Worm (Caenorhabditis elegans) whole organism, mixed stage, embryonic: ENCODE data around the gene tag-294.

Source experiments
- bed-3 ChIP-seq: fragments of 200-800 bp; sonication (Bioruptor generic); optimal IDR thresholded peaks from 3 replicates; lab custom pipeline; 2018; ENCODE audit warnings: mild to moderate bottlenecking, missing genetic modification characterization, moderate library complexity, missing compliant biosample characterization
- blmp-1 ChIP-seq: fragments of 150-350 bp; optimal IDR thresholded peaks from 2 replicates; lab custom pipeline; 2014; ENCODE audit warnings: missing biosample characterization, missing genetic modification characterization
- ceh-39 ChIP-seq: fragments of 150-350 bp; optimal IDR thresholded peaks from 2 replicates; lab custom pipeline; 2014; ENCODE audit warnings: missing biosample characterization, missing genetic modification characterization
- ceh-43 ChIP-seq: fragments of 200-800 bp; sonication (Bioruptor generic); optimal IDR thresholded peaks from 2 replicates; lab custom pipeline; 2018; ENCODE audit warnings: mild to moderate bottlenecking, missing genetic modification characterization, moderate library complexity, missing compliant biosample characterization
- ceh-83 ChIP-seq: fragments of 200-800 bp; sonication (Bioruptor generic); optimal IDR thresholded peaks from 2 replicates; lab custom pipeline; 2018; ENCODE audit warnings: mild to moderate bottlenecking, missing genetic modification characterization, missing compliant biosample characterization
- ces-1 ChIP-seq: fragments of 150-350 bp; optimal IDR thresholded peaks from 2 replicates; lab custom pipeline; 2014; ENCODE audit warnings: missing biosample characterization, missing genetic modification reagents, missing genetic modification characterization
- cnd-1 ChIP-seq: fragments of 200-800 bp; sonication (Bioruptor generic); optimal IDR thresholded peaks from 2 replicates; lab custom pipeline; 2018; ENCODE audit warnings: mild to moderate bottlenecking, missing genetic modification characterization, missing compliant biosample characterization
- drap-1 ChIP-seq: fragments of 200-800 bp; sonication (Bioruptor generic); optimal IDR thresholded peaks from 3 replicates; lab custom pipeline; 2018; ENCODE audit warnings: mild to moderate bottlenecking, missing genetic modification characterization, missing compliant biosample characterization
- elt-1 ChIP-seq: sonication (generic microtip); optimal IDR thresholded peaks from 2 replicates; lab custom pipeline; 2017; ENCODE audit warnings: missing genetic modification characterization, mild to moderate bottlenecking, missing compliant biosample characterization, antibody characterized with exemption, moderate library complexity, borderline replicate concordance; ENCODE audit not compliant: insufficient read depth
- elt-3 ChIP-seq: fragments of 150-350 bp; optimal IDR thresholded peaks from 2 replicates; lab custom pipeline; 2014; ENCODE audit warnings: missing biosample characterization, missing genetic modification characterization
- flh-1 ChIP-seq: fragments of 200-800 bp; sonication (Bioruptor generic); optimal IDR thresholded peaks from 2 replicates; lab custom pipeline; 2018; ENCODE audit warnings: mild to moderate bottlenecking, missing genetic modification characterization, moderate library complexity, missing compliant biosample characterization
- ham-2 ChIP-seq: fragments of 200-800 bp; sonication (Bioruptor generic); optimal IDR thresholded peaks from 2 replicates; lab custom pipeline; 2018; ENCODE audit warnings: mild to moderate bottlenecking, missing genetic modification characterization, missing compliant biosample characterization
- hlh-1 ChIP-seq: fragments of 150-350 bp; optimal IDR thresholded peaks from 2 replicates; lab custom pipeline; 2014; ENCODE audit warnings: missing biosample characterization, missing genetic modification reagents, missing genetic modification characterization
- lin-13 ChIP-seq: fragments of 150-350 bp; optimal IDR thresholded peaks from 2 replicates; lab custom pipeline; 2014; ENCODE audit warnings: missing biosample characterization, missing genetic modification characterization
- lin-32 ChIP-seq: fragments of 200-800 bp; sonication (Bioruptor generic); optimal IDR thresholded peaks from 2 replicates; lab custom pipeline; 2018; ENCODE audit warnings: mild to moderate bottlenecking, missing genetic modification characterization, missing compliant biosample characterization
- lsy-2 ChIP-seq: fragments of 150-350 bp; optimal IDR thresholded peaks from 2 replicates; lab custom pipeline; 2014; ENCODE audit warnings: missing biosample characterization, missing genetic modification characterization
- mab-5 ChIP-seq: fragments of 150-350 bp; optimal IDR thresholded peaks from 2 replicates; lab custom pipeline; 2014; ENCODE audit warnings: missing biosample characterization, missing genetic modification characterization
- mep-1 ChIP-seq: fragments of 150-350 bp; optimal IDR thresholded peaks from 2 replicates; lab custom pipeline; 2017; ENCODE audit warnings: missing biosample characterization, missing genetic modification reagents, missing genetic modification characterization, inconsistent platforms
- mls-2 ChIP-seq: sonication (generic microtip); optimal IDR thresholded peaks from 2 replicates; lab custom pipeline; 2016; ENCODE audit warnings: mild to moderate bottlenecking, missing genetic modification characterization, moderate library complexity, missing compliant biosample characterization
- nhr-12 ChIP-seq: fragments of 150-350 bp; optimal IDR thresholded peaks from 2 replicates; lab custom pipeline; 2014; ENCODE audit warnings: missing biosample characterization, missing genetic modification characterization
- nhr-2 ChIP-seq: fragments of 150-350 bp; optimal IDR thresholded peaks from 2 replicates; lab custom pipeline; 2014; ENCODE audit warnings: missing biosample characterization, missing genetic modification characterization
- nhr-237 ChIP-seq: fragments of 150-350 bp; optimal IDR thresholded peaks from 2 replicates; lab custom pipeline; 2014; ENCODE audit warnings: missing biosample characterization, missing genetic modification characterization
- nhr-28 ChIP-seq: fragments of 150-350 bp; optimal IDR thresholded peaks from 2 replicates; lab custom pipeline; 2014; ENCODE audit warnings: missing biosample characterization, missing genetic modification characterization
- nhr-76 ChIP-seq: sonication (generic microtip); optimal IDR thresholded peaks from 2 replicates; lab custom pipeline; 2017; ENCODE audit warnings: missing biosample characterization, missing genetic modification characterization
- sem-2 ChIP-seq: fragments of 200-800 bp; sonication (Bioruptor generic); optimal IDR thresholded peaks from 2 replicates; lab custom pipeline; 2018; ENCODE audit warnings: mild to moderate bottlenecking, missing genetic modification characterization, missing compliant biosample characterization
- snpc-4 ChIP-seq: fragments of 150-350 bp; optimal IDR thresholded peaks from 2 replicates; lab custom pipeline; 2014; ENCODE audit warnings: missing biosample characterization, missing genetic modification characterization
- unc-120 ChIP-seq: sonication (generic microtip); optimal IDR thresholded peaks from 2 replicates; lab custom pipeline; 2017; ENCODE audit warnings: missing genetic modification characterization, missing compliant biosample characterization; ENCODE audit not compliant: poor library complexity, severe bottlenecking
- unc-39 ChIP-seq: fragments of 150-350 bp; optimal IDR thresholded peaks from 2 replicates; lab custom pipeline; 2014; ENCODE audit warnings: missing biosample characterization, missing genetic modification characterization
- unc-62 ChIP-seq: fragments of 150-350 bp; optimal IDR thresholded peaks from 2 replicates; lab custom pipeline; 2014; ENCODE audit warnings: missing biosample characterization, missing genetic modification reagents, missing genetic modification characterization
- zip-8 ChIP-seq: fragments of 150-350 bp; optimal IDR thresholded peaks from 2 replicates; lab custom pipeline; 2014; ENCODE audit warnings: missing biosample characterization, missing genetic modification characterization
- ztf-11 ChIP-seq: fragments of 150-350 bp; optimal IDR thresholded peaks from 2 replicates; lab custom pipeline; 2014; ENCODE audit warnings: missing biosample characterization, missing genetic modification characterization

The tag-294 gene

ce11 chrX:5723758-5724157 lies 39.4 kb downstream of the tag-294 start:
- TF ChIP-seq ces-1 (GFP tag; lab: Kevin White, UChicago) (peak; percentile 95), nhr-2 (no peak)

ce11 chrX:5720929-5721328 lies 42.3 kb downstream of the tag-294 start:
- TF ChIP-seq ces-1 (GFP tag; lab: Kevin White, UChicago) (no peak), elt-1 (tag; lab: Kevin White, UChicago) (no peak), ceh-43 (GFP tag; lab: Kevin White, UChicago) (no peak), lin-32 (GFP tag; lab: Kevin White, UChicago) (no peak), nhr-12 (no peak), hlh-1 (tag; lab: Kevin White, UChicago) (no peak), snpc-4 (tag; lab: Kevin White, UChicago) (no peak), ceh-83 (no peak), mls-2 (no peak), bed-3 (GFP tag; lab: Kevin White, UChicago) (no peak), ceh-39 (tag; lab: Kevin White, UChicago) (no peak), flh-1 (no peak), nhr-28 (tag; lab: Kevin White, UChicago) (no peak), sem-2 (GFP tag; lab: Kevin White, UChicago) (no peak), drap-1 (GFP tag; lab: Kevin White, UChicago) (no peak), nhr-2 (no peak), mep-1 (tag; lab: Kevin White, UChicago) (no peak)

ce11 chrX:5720124-5720523 lies 43.1 kb downstream of the tag-294 start, which contains the start of gene C41G11.1:
Gene C41G11.1, minus strand, starts transcription at chrX:5720224.
- no peak for TF ChIP-seq unc-120 (tag; lab: Kevin White, UChicago)
- no peak for TF ChIP-seq unc-39 (tag; lab: Kevin White, UChicago)
- TF ChIP-seq ham-2 (GFP tag; lab: Kevin White, UChicago): no peak
- TF ChIP-seq drap-1 (GFP tag; lab: Kevin White, UChicago): no peak
- TF ChIP-seq nhr-76 (tag; lab: Kevin White, UChicago): no peak
- no peak for TF ChIP-seq nhr-2
- TF ChIP-seq ces-1 (GFP tag; lab: Kevin White, UChicago): no peak
- no peak for TF ChIP-seq zip-8
- TF ChIP-seq ztf-11 (tag; lab: Kevin White, UChicago): no peak
- no peak for TF ChIP-seq ceh-43 (GFP tag; lab: Kevin White, UChicago)
- no peak for TF ChIP-seq elt-1 (tag; lab: Kevin White, UChicago)
- no peak for TF ChIP-seq flh-1
- TF ChIP-seq ceh-83: no peak

ce11 chrX:5715831-5716364 lies 47.3 kb downstream of the tag-294 start:
- TF ChIP-seq ceh-43 (GFP tag; lab: Kevin White, UChicago) (no peak), unc-39 (tag; lab: Kevin White, UChicago) (no peak), zip-8 (no peak)

ce11 chrX:5715369-5715768 lies 47.8 kb downstream of the tag-294 start:
- TF ChIP-seq cnd-1 (tag; lab: Kevin White, UChicago) (no peak), nhr-76 (tag; lab: Kevin White, UChicago) (no peak), mab-5 (tag; lab: Kevin White, UChicago) (no peak), ceh-83 (no peak), ceh-43 (GFP tag; lab: Kevin White, UChicago) (no peak), ceh-39 (tag; lab: Kevin White, UChicago) (no peak), nhr-237 (tag; lab: Kevin White, UChicago) (no peak), elt-1 (tag; lab: Kevin White, UChicago) (no peak), unc-39 (tag; lab: Kevin White, UChicago) (no peak), unc-120 (tag; lab: Kevin White, UChicago) (no peak), elt-3 (tag; lab: Kevin White, UChicago) (no peak), lin-13 (no peak)
- TF ChIP-seq, all 35 proteins: peak for 0

- no peak for TF ChIP-seq blmp-1
- TF ChIP-seq sem-2 (GFP tag; lab: Kevin White, UChicago): no peak
- no peak for TF ChIP-seq nhr-76 (tag; lab: Kevin White, UChicago)
- TF ChIP-seq nhr-28 (tag; lab: Kevin White, UChicago): no peak
- TF ChIP-seq unc-62 (GFP tag; lab: Kevin White, UChicago): no peak
- no peak for TF ChIP-seq lsy-2 (tag; lab: Kevin White, UChicago)
- TF ChIP-seq nhr-237 (tag; lab: Kevin White, UChicago): no peak
Measured at ce11 chrX:5714077-5714675, 49.0 kb downstream of the tag-294 start, which contains the start of gene cyp-43A1. Gene cyp-43A1, plus strand, starts transcription at chrX:5714522.
